Fruit fly (Drosophila melanogaster) whole organism, embryonic: Measurements from ENCODE around the gene CG18268.

Experiments used
- Adf1 ChIP-seq: fragments of 200-800 bp; sonication (Bioruptor generic); IDR thresholded peaks from 2 replicates; pipeline ENCODE4 v1.3.6; 2022; ENCODE audit warnings: missing biosample characterization, missing genetic modification characterization
- Awh ChIP-seq: fragments of 200-800 bp; sonication (Bioruptor generic); IDR thresholded peaks from 2 replicates; pipeline ENCODE4, ENCODE4 v1.3.6; 2022; ENCODE audit warnings: missing biosample characterization, missing genetic modification characterization
- CG1233 ChIP-seq: fragments of 200-800 bp; sonication (Bioruptor generic); optimal IDR thresholded peaks from 4 replicates; lab custom pipeline; 2018; ENCODE audit warnings: missing biosample characterization, mild to moderate bottlenecking, missing genetic modification characterization
- CG13123 ChIP-seq: fragments of 200-800 bp; sonication (Bioruptor generic); optimal IDR thresholded peaks from 2 replicates; lab custom pipeline; 2016; ENCODE audit warnings: missing biosample characterization, missing genetic modification characterization
- CG13624 ChIP-seq: fragments of 200-800 bp; sonication (Bioruptor generic); optimal IDR thresholded peaks from 2 replicates; lab custom pipeline; 2016; ENCODE audit warnings: missing biosample characterization, missing genetic modification characterization
- CG14667 ChIP-seq: fragments of 200-800 bp; sonication (Bioruptor generic); IDR thresholded peaks from 2 replicates; pipeline ENCODE4 v1.3.6; 2022; ENCODE audit warnings: missing biosample characterization, missing genetic modification characterization
- CG14710 ChIP-seq: fragments of 200-800 bp; sonication (Bioruptor generic); optimal IDR thresholded peaks from 3 replicates; lab custom pipeline; 2019; ENCODE audit warnings: missing biosample characterization, mild to moderate bottlenecking, missing genetic modification characterization, moderate library complexity
- CG17829 ChIP-seq: fragments of 200-800 bp; optimal IDR thresholded peaks from 2 replicates; lab custom pipeline; 2019; ENCODE audit warnings: missing biosample characterization, mild to moderate bottlenecking, missing genetic modification characterization, moderate library complexity
- CG18011 ChIP-seq: fragments of 200-800 bp; sonication (Bioruptor generic); optimal IDR thresholded peaks from 2 replicates; lab custom pipeline; 2017; ENCODE audit warnings: missing biosample characterization, missing genetic modification characterization, mild to moderate bottlenecking, moderate library complexity, missing genotype
- CG1832 ChIP-seq: fragments of 200-800 bp; sonication (Bioruptor generic); optimal IDR thresholded peaks from 2 replicates; lab custom pipeline; 2017; ENCODE audit warnings: missing biosample characterization, mild to moderate bottlenecking, missing genetic modification characterization, inconsistent platforms
- CG18764 ChIP-seq: fragments of 200-800 bp; sonication (Bioruptor generic); optimal IDR thresholded peaks from 3 replicates; lab custom pipeline; 2016; ENCODE audit warnings: missing biosample characterization, missing genetic modification characterization
- CG2199 ChIP-seq: fragments of 200-800 bp; sonication (Bioruptor generic); IDR thresholded peaks from 3 replicates; pipeline ENCODE4 v1.3.6; 2022; ENCODE audit warnings: missing biosample characterization, missing genetic modification characterization
- CG30020 ChIP-seq: fragments of 200-800 bp; optimal IDR thresholded peaks from 2 replicates; lab custom pipeline; 2019; ENCODE audit warnings: missing biosample characterization, mild to moderate bottlenecking, missing genetic modification characterization, moderate library complexity
- CG32772 ChIP-seq: fragments of 200-800 bp; sonication (Bioruptor generic); IDR thresholded peaks from 2 replicates; pipeline ENCODE4 v1.3.6; 2022; ENCODE audit warnings: missing biosample characterization, missing genetic modification characterization
- CG3838 ChIP-seq: fragments of 200-800 bp; sonication (Bioruptor generic); optimal IDR thresholded peaks from 3 replicates; lab custom pipeline; 2016; ENCODE audit warnings: missing biosample characterization, missing genetic modification characterization
- CG42726 ChIP-seq: fragments of 200-800 bp; sonication (Bioruptor generic); IDR thresholded peaks from 2 replicates; pipeline ENCODE4 v1.3.6; 2022; ENCODE audit warnings: missing biosample characterization, missing genetic modification characterization; ENCODE audit not compliant: partially characterized antibody
- CG4424 ChIP-seq: fragments of 200-800 bp; sonication (Bioruptor generic); optimal IDR thresholded peaks from 3 replicates; lab custom pipeline; 2016; ENCODE audit warnings: missing biosample characterization, missing genetic modification characterization
- CG4707 ChIP-seq: fragments of 200-800 bp; sonication (Bioruptor generic); optimal IDR thresholded peaks from 2 replicates; lab custom pipeline; 2018; ENCODE audit warnings: missing biosample characterization, mild to moderate bottlenecking, missing genetic modification characterization, moderate library complexity
- CG8281 ChIP-seq: fragments of 200-800 bp; sonication (Bioruptor generic); optimal IDR thresholded peaks from 2 replicates; lab custom pipeline; 2018; ENCODE audit warnings: missing biosample characterization, mild to moderate bottlenecking, missing genetic modification characterization, moderate library complexity
- CG8388 ChIP-seq: fragments of 200-800 bp; sonication (Bioruptor generic); optimal IDR thresholded peaks from 2 replicates; lab custom pipeline; 2019; ENCODE audit warnings: missing biosample characterization, mild to moderate bottlenecking, missing genetic modification characterization, moderate library complexity
- CHES-1-like ChIP-seq: fragments of 200-800 bp; sonication (Bioruptor generic); optimal IDR thresholded peaks from 2 replicates; lab custom pipeline; 2016; ENCODE audit warnings: missing biosample characterization, missing genetic modification characterization
- H2.0 ChIP-seq: fragments of 200-800 bp; sonication (Bioruptor generic); IDR thresholded peaks from 2 replicates; pipeline ENCODE4 v1.3.6; 2022; ENCODE audit warnings: missing biosample characterization, missing genetic modification characterization
- HmgZ ChIP-seq: fragments of 200-800 bp; sonication (Bioruptor generic); optimal IDR thresholded peaks from 2 replicates; lab custom pipeline; 2018; ENCODE audit warnings: missing biosample characterization, mild to moderate bottlenecking, missing genetic modification characterization
- Hmx ChIP-seq: fragments of 200-800 bp; sonication (Bioruptor generic); optimal IDR thresholded peaks from 2 replicates; lab custom pipeline; 2016; ENCODE audit warnings: missing biosample characterization, missing genetic modification characterization
- Hr3 ChIP-seq: fragments of 200-800 bp; sonication (Bioruptor generic); optimal IDR thresholded peaks from 3 replicates; lab custom pipeline; 2016; ENCODE audit warnings: missing biosample characterization, missing genetic modification characterization
- Hr51 ChIP-seq, 2 experiments: fragments of 200-800 bp; sonication (Bioruptor generic); optimal IDR thresholded peaks; 2 replicates in 1 of 2; 3 replicates in 1 of 2; lab custom pipeline; 2016 to 2018; ENCODE audit warnings: missing biosample characterization in 2 of 2, missing genetic modification characterization in 2 of 2, mild to moderate bottlenecking in 1 of 2, moderate library complexity in 1 of 2
- Hsf ChIP-seq: fragments of 200-800 bp; sonication (Bioruptor generic); optimal IDR thresholded peaks from 3 replicates; lab custom pipeline; 2016; ENCODE audit warnings: missing biosample characterization, missing genetic modification characterization
- Lhr ChIP-seq: fragments of 200-800 bp; sonication (Bioruptor generic); optimal IDR thresholded peaks from 3 replicates; lab custom pipeline; 2017; ENCODE audit warnings: mild to moderate bottlenecking, missing biosample characterization, missing genetic modification reagents, missing genetic modification characterization
- Sox100B ChIP-seq: fragments of 200-800 bp; sonication (Bioruptor generic); optimal IDR thresholded peaks from 3 replicates; lab custom pipeline; 2018; ENCODE audit warnings: missing biosample characterization, mild to moderate bottlenecking, missing genetic modification characterization
- Sry-β ChIP-seq: fragments of 200-800 bp; sonication (Bioruptor generic); optimal IDR thresholded peaks from 2 replicates; lab custom pipeline; 2018; ENCODE audit warnings: missing biosample characterization, mild to moderate bottlenecking, missing genetic modification characterization, moderate library complexity
- ap ChIP-seq: fragments of 200-800 bp; sonication (Bioruptor generic); IDR thresholded peaks from 2 replicates; pipeline ENCODE4 v1.3.6; 2022; ENCODE audit warnings: missing biosample characterization, missing genetic modification characterization
- ara ChIP-seq: fragments of 200-800 bp; sonication (Bioruptor generic); IDR thresholded peaks from 2 replicates; pipeline ENCODE4 v1.3.6; 2022; ENCODE audit warnings: missing biosample characterization, missing genetic modification characterization
- bsh ChIP-seq, 2 experiments: fragments of 200-800 bp; sonication (Bioruptor generic); optimal IDR thresholded peaks; 2 replicates each; lab custom pipeline; 2017 to 2018; ENCODE audit warnings: mild to moderate bottlenecking in 2 of 2, missing biosample characterization in 2 of 2, missing genetic modification characterization in 2 of 2, moderate library complexity in 1 of 2
- cwo ChIP-seq: fragments of 200-800 bp; sonication (Bioruptor generic); optimal IDR thresholded peaks from 3 replicates; lab custom pipeline; 2017; ENCODE audit warnings: missing biosample characterization, missing genetic modification characterization, mild to moderate bottlenecking, moderate library complexity, missing genetic modification reagents
- danr ChIP-seq: fragments of 200-800 bp; sonication (Bioruptor generic); IDR thresholded peaks from 2 replicates; pipeline ENCODE4 v1.3.6; 2022; ENCODE audit warnings: missing biosample characterization, missing genetic modification characterization
- dm ChIP-seq: fragments of 200-800 bp; sonication (Bioruptor generic); optimal IDR thresholded peaks from 3 replicates; lab custom pipeline; 2016; ENCODE audit warnings: missing biosample characterization, missing genetic modification characterization
- esg ChIP-seq: fragments of 200-800 bp; sonication (Bioruptor generic); conservative IDR thresholded peaks from 2 replicates; pipeline ENCODE4 v1.3.6; 2022; ENCODE audit warnings: missing biosample characterization, missing genetic modification characterization
- gsb ChIP-seq: fragments of 200-800 bp; sonication (Bioruptor generic); IDR thresholded peaks from 2 replicates; pipeline ENCODE4 v1.3.6; 2022; ENCODE audit warnings: missing biosample characterization, missing genetic modification characterization
- kah ChIP-seq: fragments of 200-800 bp; sonication (Bioruptor generic); optimal IDR thresholded peaks from 2 replicates; lab custom pipeline; 2018; ENCODE audit warnings: missing biosample characterization, mild to moderate bottlenecking, missing genetic modification characterization
- kay ChIP-seq: fragments of 200-800 bp; sonication (Bioruptor generic); optimal IDR thresholded peaks from 2 replicates; lab custom pipeline; 2016; ENCODE audit warnings: missing biosample characterization, missing genetic modification characterization
- lbe ChIP-seq: fragments of 200-800 bp; sonication (Bioruptor generic); optimal IDR thresholded peaks from 2 replicates; lab custom pipeline; 2016; ENCODE audit warnings: missing biosample characterization, mild to moderate bottlenecking, missing genetic modification characterization
- lov ChIP-seq, 2 experiments: fragments of 200-800 bp in 1 of 2; fragments of >200 bp in 1 of 2; sonication (Bioruptor generic) in 1 of 2; IDR thresholded peaks in 1 of 2; optimal IDR thresholded peaks in 1 of 2; 2 replicates in 1 of 2; 3 replicates in 1 of 2; pipeline versions ENCODE4 v1.3.6 to Lab custom; 2017 to 2022; ENCODE audit warnings: missing biosample characterization in 1 of 2, missing genetic modification characterization in 1 of 2
- pros ChIP-seq: fragments of 200-800 bp; sonication (Bioruptor generic); optimal IDR thresholded peaks from 3 replicates; lab custom pipeline; 2019; ENCODE audit warnings: missing biosample characterization, mild to moderate bottlenecking, missing genetic modification characterization, moderate library complexity
- salm ChIP-seq: fragments of 200-800 bp; sonication (Bioruptor generic); optimal IDR thresholded peaks from 2 replicates; lab custom pipeline; 2018; ENCODE audit warnings: missing biosample characterization, mild to moderate bottlenecking, missing genetic modification characterization
- so ChIP-seq: fragments of 200-800 bp; sonication (Bioruptor generic); IDR thresholded peaks from 3 replicates; pipeline ENCODE4 v1.3.6; 2022; ENCODE audit warnings: missing biosample characterization, missing genetic modification characterization
- ssp ChIP-seq: fragments of 200-800 bp; sonication (Bioruptor generic); IDR thresholded peaks from 2 replicates; pipeline ENCODE4 v1.3.6; 2022; ENCODE audit warnings: missing biosample characterization, missing genetic modification characterization
- tgo ChIP-seq: fragments of 200-800 bp; sonication (Bioruptor generic); IDR thresholded peaks from 3 replicates; pipeline ENCODE4 v1.3.6; 2022; ENCODE audit warnings: missing biosample characterization, missing genetic modification characterization
- tin ChIP-seq: fragments of 200-800 bp; sonication (Bioruptor generic); optimal IDR thresholded peaks from 3 replicates; lab custom pipeline; 2016; ENCODE audit warnings: missing biosample characterization, missing genetic modification characterization
- trh ChIP-seq: fragments of 200-800 bp; sonication (Bioruptor generic); optimal IDR thresholded peaks from 2 replicates; lab custom pipeline; 2016; ENCODE audit warnings: missing biosample characterization, missing genetic modification characterization
- twi ChIP-seq: fragments of 200-800 bp; optimal IDR thresholded peaks from 2 replicates; lab custom pipeline; 2019; ENCODE audit warnings: missing biosample characterization, mild to moderate bottlenecking, missing genetic modification characterization, moderate library complexity
- zen ChIP-seq: fragments of 200-800 bp; sonication (Bioruptor generic); optimal IDR thresholded peaks from 3 replicates; lab custom pipeline; 2018; ENCODE audit warnings: missing biosample characterization, mild to moderate bottlenecking, missing genetic modification characterization, moderate library complexity

CG18268 gene

dm6 chr3R:7813981-7814529 is 9.8 kb upstream of the CG18268 start, which contains the start of gene CG34384 (continued):
- TF ChIP-seq ssp (GFP tag; lab: Robert Waterston, UW) (no peak), CG42726 (GFP tag; lab: Robert Waterston, UW) (no peak), so (GFP tag; lab: Robert Waterston, UW) (no peak), HmgZ (tag; lab: Kevin White, UChicago) (peak; percentile 12), ap (no peak), tin (peak; percentile 67), lbe (no peak), trh (no peak), CG3838 (GFP tag; lab: Kevin White, UChicago) (no peak), cwo (GFP tag; lab: Kevin White, UChicago) (peak; percentile 69), CG8281 (tag; lab: Kevin White, UChicago) (peak; percentile 21), CG4707 (GFP tag; lab: Kevin White, UChicago) (no peak), Sox100B (GFP tag; lab: Kevin White, UChicago) (peak; percentile 73), gsb (no peak), CG30020 (tag; lab: Kevin White, UChicago) (peak; percentile 20), CG18764 (GFP tag; lab: Kevin White, UChicago) (no peak), lov (optimal IDR thresholded peaks at IDR 0.05; lab: Kevin White, UChicago) (no peak), lov (GFP tag; IDR thresholded peaks at IDR 0.05; lab: Robert Waterston, UW) (no peak), danr (no peak), Hr51 (GFP tag; optimal IDR thresholded peaks at IDR 0.05; lab: Kevin White, UChicago) (peak; percentile 6 to 49), CG32772 (GFP tag; lab: Robert Waterston, UW) (no peak), CG14667 (GFP tag; lab: Robert Waterston, UW) (no peak), Hmx (no peak), ara (no peak), CG1233 (peak; percentile 56), bsh (GFP tag; optimal IDR thresholded peaks at IDR 0.05; lab: Kevin White, UChicago) (no peak), CG13624 (peak; percentile 36), twi (no peak), Lhr (no peak), kay (no peak), CG4424 (GFP tag; lab: Kevin White, UChicago) (peak; percentile 69), Hr3 (no peak), CG18011 (peak; percentile 6), tgo (GFP tag; lab: Robert Waterston, UW) (no peak), zen (peak; percentile 24), Adf1 (no peak), CG1832 (GFP tag; lab: Kevin White, UChicago) (no peak), Awh (GFP tag; lab: Robert Waterston, UW) (no peak), CG17829 (tag; lab: Kevin White, UChicago) (peak; percentile 44), kah (GFP tag; lab: Kevin White, UChicago) (no peak), pros (GFP tag; lab: Kevin White, UChicago) (no peak), esg (GFP tag; lab: Robert Waterston, UW) (no peak), CG8388 (GFP tag; lab: Kevin White, UChicago) (peak; percentile 38), CG2199 (no peak), CG13123 (GFP tag; lab: Kevin White, UChicago) (no peak), Hsf (GFP tag; lab: Kevin White, UChicago) (peak; percentile 34), salm (no peak), Sry-β (GFP tag; lab: Kevin White, UChicago) (no peak), H2.0 (GFP tag; lab: Robert Waterston, UW) (no peak), CG14710 (peak; percentile 72), CHES-1-like (no peak), dm (GFP tag; lab: Kevin White, UChicago) (no peak)
